Worm (Caenorhabditis elegans) whole organism, L4 larva: ENCODE measurements around the gene W07G4.7.

ENCODE experiments used
- D1046.2 ChIP-seq: fragments of 200-800 bp; sonication (Bioruptor generic); IDR thresholded peaks from 2 replicates; pipeline ENCODE4 v1.3.6; 2022; ENCODE audit warnings: missing genetic modification characterization, missing compliant biosample characterization
- F26F4.8 ChIP-seq: fragments of 200-800 bp; sonication (Bioruptor generic); conservative IDR thresholded peaks from 2 replicates; pipeline ENCODE4 v1.3.6; 2022; ENCODE audit warnings: missing genetic modification characterization, missing compliant biosample characterization
- F44E2.7 ChIP-seq: fragments of 200-800 bp; sonication (Bioruptor generic); IDR thresholded peaks from 2 replicates; pipeline ENCODE4 v2.1.2; 2022; ENCODE audit warnings: missing genetic modification characterization, missing compliant biosample characterization
- R02D3.7 ChIP-seq: fragments of 150-350 bp; sonication (generic microtip); optimal IDR thresholded peaks from 3 replicates; lab custom pipeline; 2014; ENCODE audit warnings: missing biosample characterization, missing genetic modification characterization
- ZK337.2 ChIP-seq: fragments of 200-800 bp; sonication (Bioruptor generic); IDR thresholded peaks from 2 replicates; pipeline ENCODE4 v1.3.6; 2022; ENCODE audit warnings: missing genetic modification reagents, missing genetic modification characterization, missing compliant biosample characterization
- ama-1 ChIP-seq: fragments of 150-350 bp; optimal IDR thresholded peaks from 2 replicates; lab custom pipeline; 2014; ENCODE audit warnings: inconsistent platforms, mixed read lengths
- attf-4 ChIP-seq: sonication (generic microtip); optimal IDR thresholded peaks from 3 replicates; lab custom pipeline; 2017; ENCODE audit warnings: missing biosample characterization, missing genetic modification characterization
- ceh-28 ChIP-seq: fragments of 150-350 bp; optimal IDR thresholded peaks from 2 replicates; lab custom pipeline; 2014; ENCODE audit warnings: missing biosample characterization, missing genetic modification reagents, missing genetic modification characterization
- ceh-32 ChIP-seq: sonication (generic microtip); optimal IDR thresholded peaks from 2 replicates; lab custom pipeline; 2016; ENCODE audit warnings: mild to moderate bottlenecking, missing genetic modification characterization, missing compliant biosample characterization; ENCODE audit not compliant: poor library complexity
- ceh-44 ChIP-seq: fragments of 200-800 bp; sonication (Bioruptor generic); IDR thresholded peaks from 2 replicates; pipeline ENCODE4 v1.3.6; 2022; ENCODE audit warnings: missing genetic modification reagents, missing genetic modification characterization, missing compliant biosample characterization
- cey-2 ChIP-seq: sonication (generic microtip); optimal IDR thresholded peaks from 3 replicates; lab custom pipeline; 2017; ENCODE audit warnings: missing genetic modification characterization, mild to moderate bottlenecking, missing compliant biosample characterization, antibody characterized with exemption, borderline replicate concordance; ENCODE audit not compliant: insufficient read depth
- daf-19 ChIP-seq: fragments of 200-800 bp; sonication (Bioruptor generic); conservative IDR thresholded peaks from 2 replicates; pipeline ENCODE4 v1.3.6; 2022; ENCODE audit warnings: missing genetic modification characterization, missing compliant biosample characterization
- daf-8 ChIP-seq: fragments of 200-800 bp; sonication (Bioruptor generic); IDR thresholded peaks from 2 replicates; pipeline ENCODE4 v1.3.6; 2022; ENCODE audit warnings: missing genetic modification characterization, missing compliant biosample characterization
- dmd-8 ChIP-seq: fragments of 200-800 bp; sonication (Bioruptor generic); IDR thresholded peaks from 2 replicates; pipeline ENCODE4 v1.3.6; 2022; ENCODE audit warnings: missing genetic modification characterization, missing compliant biosample characterization
- dpl-1 ChIP-seq: fragments of 150-350 bp; optimal IDR thresholded peaks from 2 replicates; lab custom pipeline; 2014; ENCODE audit warnings: missing biosample characterization, missing genetic modification reagents, missing genetic modification characterization
- egl-27 ChIP-seq: sonication (generic microtip); optimal IDR thresholded peaks from 3 replicates; lab custom pipeline; 2017; ENCODE audit warnings: missing biosample characterization, missing genetic modification reagents, missing genetic modification characterization
- fos-1 ChIP-seq: fragments of 150-350 bp; optimal IDR thresholded peaks from 2 replicates; lab custom pipeline; 2014; ENCODE audit warnings: missing biosample characterization, missing genetic modification characterization
- gei-8 ChIP-seq: fragments of 200-800 bp; sonication (Bioruptor generic); optimal IDR thresholded peaks from 2 replicates; lab custom pipeline; 2018; ENCODE audit warnings: mild to moderate bottlenecking, missing genetic modification characterization, missing compliant biosample characterization
- hif-1 ChIP-seq, 2 experiments: sonication (generic microtip); optimal IDR thresholded peaks; 2 replicates each; lab custom pipeline; 2016 to 2017; ENCODE audit warnings: missing compliant biosample characterization in 2 of 2, missing genetic modification characterization in 2 of 2, missing genetic modification reagents in 2 of 2, missing genotype in 2 of 2, mild to moderate bottlenecking in 1 of 2
- hlh-11 ChIP-seq: fragments of 200-800 bp; sonication (Bioruptor generic); optimal IDR thresholded peaks from 2 replicates; lab custom pipeline; 2018; ENCODE audit warnings: mild to moderate bottlenecking, missing genetic modification characterization, missing compliant biosample characterization
- lim-7 ChIP-seq: fragments of 200-800 bp; sonication (Bioruptor generic); IDR thresholded peaks from 2 replicates; pipeline ENCODE4 v1.3.6; 2022; ENCODE audit warnings: missing genetic modification characterization, missing compliant biosample characterization
- lin-1 ChIP-seq: fragments of 200-800 bp; sonication (Bioruptor generic); IDR thresholded peaks from 2 replicates; pipeline ENCODE4 v1.3.6; 2022; ENCODE audit warnings: missing genetic modification reagents, missing genetic modification characterization, missing compliant biosample characterization
- lin-13 ChIP-seq: fragments of 150-350 bp; optimal IDR thresholded peaks from 2 replicates; lab custom pipeline; 2014; ENCODE audit warnings: missing biosample characterization, missing genetic modification reagents, missing genetic modification characterization
- lin-39 ChIP-seq: fragments of 150-350 bp; optimal IDR thresholded peaks from 2 replicates; lab custom pipeline; 2014; ENCODE audit warnings: missing biosample characterization, missing genetic modification reagents, missing genetic modification characterization
- madf-9 ChIP-seq: fragments of 200-800 bp; sonication (Bioruptor generic); conservative IDR thresholded peaks from 2 replicates; pipeline ENCODE4 v1.3.6; 2022; ENCODE audit warnings: missing genetic modification reagents, missing genetic modification characterization, missing compliant biosample characterization
- mdl-1 ChIP-seq, 2 experiments: fragments of 150-350 bp in 1 of 2; sonication (generic microtip) in 1 of 2; optimal IDR thresholded peaks; 2 replicates each; lab custom pipeline; 2014 to 2017; ENCODE audit warnings: missing biosample characterization in 2 of 2, missing genetic modification characterization in 2 of 2
- mdt-29 ChIP-seq: fragments of 200-800 bp; sonication (Bioruptor generic); IDR thresholded peaks from 2 replicates; pipeline ENCODE4 v1.3.6; 2022; ENCODE audit warnings: missing genetic modification reagents, missing genetic modification characterization, missing compliant biosample characterization
- mes-2 ChIP-seq: sonication (generic microtip); optimal IDR thresholded peaks from 2 replicates; lab custom pipeline; 2016; ENCODE audit warnings: missing genotype, mild to moderate bottlenecking, missing genetic modification characterization, missing compliant biosample characterization; ENCODE audit not compliant: poor library complexity, severe bottlenecking
- mxl-3 ChIP-seq: fragments of 200-800 bp; sonication (Bioruptor generic); optimal IDR thresholded peaks from 2 replicates; lab custom pipeline; 2018; ENCODE audit warnings: mild to moderate bottlenecking, missing genetic modification characterization, missing compliant biosample characterization
- nhr-10 ChIP-seq: fragments of 150-350 bp; optimal IDR thresholded peaks from 2 replicates; lab custom pipeline; 2014; ENCODE audit warnings: missing biosample characterization, missing genetic modification characterization
- nhr-102 ChIP-seq: sonication (generic microtip); optimal IDR thresholded peaks from 2 replicates; lab custom pipeline; 2016; ENCODE audit warnings: mild to moderate bottlenecking, missing genetic modification characterization, moderate library complexity, missing compliant biosample characterization
- nhr-11 ChIP-seq: fragments of 150-350 bp; optimal IDR thresholded peaks from 2 replicates; lab custom pipeline; 2014; ENCODE audit warnings: missing biosample characterization, missing genetic modification characterization
- nhr-111 ChIP-seq: fragments of 200-800 bp; sonication (Bioruptor generic); optimal IDR thresholded peaks from 2 replicates; lab custom pipeline; 2018; ENCODE audit warnings: mild to moderate bottlenecking, missing genetic modification characterization, missing compliant biosample characterization
- nhr-237 ChIP-seq: sonication (generic microtip); optimal IDR thresholded peaks from 2 replicates; lab custom pipeline; 2017; ENCODE audit warnings: missing biosample characterization, missing genetic modification characterization
- nhr-25 ChIP-seq: sonication (generic microtip); optimal IDR thresholded peaks from 2 replicates; lab custom pipeline; 2017; ENCODE audit warnings: missing genetic modification characterization, mild to moderate bottlenecking, missing compliant biosample characterization, antibody characterized with exemption, moderate library complexity, borderline replicate concordance; ENCODE audit not compliant: insufficient read depth
- nhr-28 ChIP-seq: fragments of 150-350 bp; optimal IDR thresholded peaks from 2 replicates; lab custom pipeline; 2014; ENCODE audit warnings: missing biosample characterization, missing genetic modification characterization
- nhr-41 ChIP-seq: fragments of 200-800 bp; sonication (Bioruptor generic); IDR thresholded peaks from 2 replicates; pipeline ENCODE4 v1.3.6; 2022; ENCODE audit warnings: missing genetic modification reagents, missing genetic modification characterization, missing compliant biosample characterization
- nhr-42 ChIP-seq: fragments of 200-800 bp; sonication (Bioruptor generic); IDR thresholded peaks from 2 replicates; pipeline ENCODE4 v1.3.6; 2022; ENCODE audit warnings: missing genetic modification characterization, missing compliant biosample characterization
- nhr-6 ChIP-seq: fragments of 150-350 bp; optimal IDR thresholded peaks from 2 replicates; lab custom pipeline; 2014; ENCODE audit warnings: missing biosample characterization, missing genetic modification characterization
- saeg-2 ChIP-seq: fragments of 200-800 bp; sonication (Bioruptor generic); IDR thresholded peaks from 2 replicates; pipeline ENCODE4 v1.3.6; 2022; ENCODE audit warnings: missing genetic modification reagents, missing genetic modification characterization, missing compliant biosample characterization
- set-16 ChIP-seq: fragments of 200-800 bp; sonication (Bioruptor generic); IDR thresholded peaks from 2 replicates; pipeline ENCODE4 v1.3.6; 2022; ENCODE audit warnings: missing genetic modification reagents, missing genetic modification characterization, missing compliant biosample characterization
- skn-1 ChIP-seq: fragments of 150-350 bp; optimal IDR thresholded peaks from 2 replicates; lab custom pipeline; 2014; ENCODE audit warnings: missing biosample characterization, missing genetic modification characterization
- snpc-1.2 ChIP-seq: fragments of 200-800 bp; sonication (Bioruptor generic); IDR thresholded peaks from 2 replicates; pipeline ENCODE4 v1.3.6; 2022; ENCODE audit warnings: missing genetic modification reagents, missing genetic modification characterization, missing compliant biosample characterization
- snpc-4 ChIP-seq: fragments of 150-350 bp; optimal IDR thresholded peaks from 2 replicates; lab custom pipeline; 2014; ENCODE audit warnings: missing biosample characterization, missing genetic modification characterization
- tag-97 ChIP-seq: fragments of 200-800 bp; sonication (Bioruptor generic); IDR thresholded peaks from 2 replicates; pipeline ENCODE4 v1.3.6; 2022; ENCODE audit warnings: missing genetic modification characterization, missing compliant biosample characterization
- unc-62 ChIP-seq, 3 experiments: fragments of 150-350 bp in 1 of 3; sonication (generic microtip); optimal IDR thresholded peaks in 2 of 3; peaks in 1 of 3; 1 replicate in 1 of 3; 2 replicates in 2 of 3; lab custom pipeline; 2014 to 2017; ENCODE audit warnings: missing biosample characterization in 3 of 3, missing genetic modification characterization in 3 of 3, missing genetic modification reagents in 3 of 3, missing genotype in 1 of 3
- vab-7 ChIP-seq: fragments of 200-800 bp; sonication (Bioruptor generic); IDR thresholded peaks from 2 replicates; pipeline ENCODE4 v1.3.6; 2022; ENCODE audit warnings: missing genetic modification reagents, missing genetic modification characterization, missing compliant biosample characterization
- zfp-2 ChIP-seq: sonication (generic microtip); optimal IDR thresholded peaks from 2 replicates; lab custom pipeline; 2016; ENCODE audit warnings: mild to moderate bottlenecking, missing genetic modification characterization, missing compliant biosample characterization
- zip-11 ChIP-seq: fragments of 200-800 bp; sonication (Bioruptor generic); IDR thresholded peaks from 2 replicates; pipeline ENCODE4 v1.3.6; 2022; ENCODE audit warnings: missing genetic modification characterization, missing compliant biosample characterization
- ztf-11 ChIP-seq: fragments of 150-350 bp; optimal IDR thresholded peaks from 2 replicates; lab custom pipeline; 2014; ENCODE audit warnings: missing biosample characterization, missing genetic modification characterization

The W07G4.7 gene

ce11 chrV:13082442-13083126 lies 48.1 kb upstream of the W07G4.7 start, which contains the start of gene C34B4.2 (continued):
- TF ChIP-seq F44E2.7 (GFP tag; lab: Robert Waterston, UW) (no peak), skn-1 (no peak), nhr-111 (GFP tag; lab: Kevin White, UChicago) (no peak), dmd-8 (GFP tag; lab: Robert Waterston, UW) (no peak), nhr-10 (tag; lab: Kevin White, UChicago) (no peak), egl-27 (no peak), tag-97 (no peak), zfp-2 (tag; lab: Kevin White, UChicago) (no peak), nhr-6 (tag; lab: Kevin White, UChicago) (no peak), lim-7 (GFP tag; lab: Robert Waterston, UW) (no peak), fos-1 (no peak), R02D3.7 (tag; lab: Kevin White, UChicago) (no peak), mdl-1 (tag; optimal IDR thresholded peaks at IDR 0.05; lab: Kevin White, UChicago) (peak in 1 of 2 experiments; percentile 66), snpc-1.2 (no peak), nhr-102 (tag; lab: Kevin White, UChicago) (peak; percentile 7), unc-62 (GFP tag; optimal IDR thresholded peaks at IDR 0.05 in 1 of 2; lab: Kevin White, UChicago) (peak in 1 of 2 experiments; percentile 93), unc-62 (tag; optimal IDR thresholded peaks at IDR 0.05; lab: Kevin White, UChicago) (no peak), F26F4.8 (GFP tag; lab: Robert Waterston, UW) (no peak), D1046.2 (GFP tag; lab: Robert Waterston, UW) (no peak), set-16 (GFP tag; lab: Robert Waterston, UW) (no peak), nhr-25 (tag; lab: Kevin White, UChicago) (no peak), ama-1 (lab: Kevin White, UChicago) (no peak), ceh-28 (tag; lab: Kevin White, UChicago) (no peak), cey-2 (tag; lab: Kevin White, UChicago) (no peak), snpc-4 (tag; lab: Kevin White, UChicago) (no peak), ZK337.2 (GFP tag; lab: Robert Waterston, UW) (no peak), gei-8 (GFP tag; lab: Kevin White, UChicago) (no peak), nhr-11 (peak; percentile 51), zip-11 (no peak), hlh-11 (tag; lab: Kevin White, UChicago) (peak; percentile 90), mxl-3 (GFP tag; lab: Kevin White, UChicago) (peak; percentile 66), nhr-28 (peak; percentile 55), daf-8 (GFP tag; lab: Robert Waterston, UW) (no peak), lin-39 (tag; lab: Kevin White, UChicago) (no peak), lin-13 (GFP tag; lab: Kevin White, UChicago) (no peak), mdt-29 (GFP tag; lab: Robert Waterston, UW) (peak; percentile 38; the same call in 1 of the 2 replicates), nhr-41 (GFP tag; lab: Robert Waterston, UW) (no peak), hif-1 (tag; optimal IDR thresholded peaks at IDR 0.05; lab: Kevin White, UChicago) (peak; percentile 84 to 99), saeg-2 (GFP tag; lab: Robert Waterston, UW) (no peak), nhr-42 (GFP tag; lab: Robert Waterston, UW) (no peak), daf-19 (GFP tag; lab: Robert Waterston, UW) (no peak), ztf-11 (no peak), madf-9 (GFP tag; lab: Robert Waterston, UW) (no peak), dpl-1 (no peak), mes-2 (peak; percentile 48), lin-1 (peak; percentile 68; the same call in 1 of the 2 replicates), ceh-32 (no peak), vab-7 (GFP tag; lab: Robert Waterston, UW) (no peak), nhr-237 (tag; lab: Kevin White, UChicago) (no peak), attf-4 (no peak), ceh-44 (GFP tag; lab: Robert Waterston, UW) (no peak)
